Worm (Caenorhabditis elegans) whole organism, midembryonic: ENCODE measurements around the gene alh-7.

Experiments
- T22C8.4 ChIP-seq: fragments of 200-800 bp; sonication (Bioruptor generic); IDR thresholded peaks from 2 replicates; pipeline ENCODE4 v1.3.6; 2022; ENCODE audit warnings: missing genetic modification characterization, missing compliant biosample characterization
- cog-1 ChIP-seq: sonication (generic microtip); optimal IDR thresholded peaks from 2 replicates; lab custom pipeline; 2016; ENCODE audit warnings: missing genetic modification characterization, missing compliant biosample characterization
- flt-1 ChIP-seq: fragments of 200-800 bp; sonication (Bioruptor generic); IDR thresholded peaks from 2 replicates; pipeline ENCODE4 v1.3.6; 2022; ENCODE audit warnings: missing genetic modification characterization, missing compliant biosample characterization
- klf-2 ChIP-seq: fragments of 200-800 bp; sonication (Bioruptor generic); conservative IDR thresholded peaks from 2 replicates; pipeline ENCODE4 v1.3.6; 2022; ENCODE audit warnings: missing genetic modification reagents, missing genetic modification characterization, missing compliant biosample characterization
- med-1 ChIP-seq: sonication (generic microtip); optimal IDR thresholded peaks from 2 replicates; lab custom pipeline; 2017; ENCODE audit warnings: missing genetic modification characterization, mild to moderate bottlenecking, missing compliant biosample characterization, antibody characterized with exemption, missing genetic modification reagents; ENCODE audit not compliant: insufficient read depth
- ref-1 ChIP-seq: fragments of 200-800 bp; sonication (Bioruptor generic); conservative IDR thresholded peaks from 2 replicates; pipeline ENCODE4 v1.3.6; 2022; ENCODE audit warnings: missing genetic modification reagents, missing genetic modification characterization, missing compliant biosample characterization
- tab-1 ChIP-seq: fragments of 200-800 bp; sonication (Bioruptor generic); IDR thresholded peaks from 2 replicates; pipeline ENCODE4 v1.3.6; 2022; ENCODE audit warnings: missing genetic modification characterization, missing compliant biosample characterization
- ztf-23 ChIP-seq: fragments of 200-800 bp; sonication (Bioruptor generic); IDR thresholded peaks from 2 replicates; pipeline ENCODE4 v1.3.6; 2022; ENCODE audit warnings: missing genetic modification reagents, missing genetic modification characterization, missing compliant biosample characterization
- ztf-29 ChIP-seq: fragments of 200-800 bp; sonication (Bioruptor generic); IDR thresholded peaks from 2 replicates; pipeline ENCODE4 v1.3.6; 2022; ENCODE audit warnings: missing genetic modification reagents, missing genetic modification characterization, missing compliant biosample characterization

- TF ChIP-seq T22C8.4 (GFP tag; lab: Robert Waterston, UW) = no peak
- TF ChIP-seq tab-1 = no peak
- TF ChIP-seq ztf-23 (GFP tag; lab: Robert Waterston, UW) = no peak
- no peak for TF ChIP-seq klf-2 (GFP tag; lab: Robert Waterston, UW)
- no peak for TF ChIP-seq ref-1
- no peak for TF ChIP-seq med-1 (GFP tag; lab: Kevin White, UChicago)
- TF ChIP-seq ztf-29 = no peak
- TF ChIP-seq flt-1 = no peak
- TF ChIP-seq cog-1 (tag; lab: Kevin White, UChicago) = no peak
Observed at ce11 chrII:13505977-13506568, 14.5 kb upstream of the alh-7 start.
